Worm (Caenorhabditis elegans): Measurements from ENCODE around the gene fbxl-3.

fbxl-3 gene

ce11 chrII:5417905-5418304, 19.2 kb upstream of the fbxl-3 start:
- TF ChIP-seq nhr-28 (tag; optimal IDR thresholded peaks at IDR 0.05) (no peak), ceh-43 (GFP tag; optimal IDR thresholded peaks at IDR 0.05) (no peak), unc-62 (GFP tag; optimal IDR thresholded peaks at IDR 0.05) (peak; percentile 94)

DNA sequence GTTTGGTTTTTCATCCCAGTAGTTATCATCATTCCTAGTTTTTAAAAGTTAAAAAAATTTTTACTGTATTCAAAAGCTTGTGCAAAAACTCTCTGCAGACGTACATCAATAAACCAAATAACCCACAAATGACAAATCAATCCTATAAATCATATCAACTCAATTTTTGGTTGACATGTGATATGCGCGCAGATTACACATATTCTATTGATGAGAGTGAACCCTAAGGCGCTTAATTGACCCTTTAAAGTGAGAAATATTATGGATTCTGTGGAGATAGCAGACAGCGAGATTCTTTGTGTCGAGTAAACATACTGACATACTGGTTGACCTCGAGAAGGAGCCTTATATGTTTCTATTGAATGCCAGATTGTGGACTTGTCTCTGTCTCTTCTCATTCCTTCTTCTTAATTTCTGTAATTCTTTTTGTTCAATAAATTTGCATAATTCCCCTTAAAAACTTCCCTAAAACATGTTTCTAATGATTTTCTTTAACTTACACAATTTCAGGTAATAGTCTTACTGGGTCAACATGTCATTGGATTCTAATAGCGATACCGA, 17.6 kb upstream of the fbxl-3 start, which contains the start of gene EEED8.2:
EEED8.2 (plus strand) TSS at position 511 of the 561 bp plus-strand sequence.
- TF ChIP-seq blmp-1 (tag; optimal IDR thresholded peaks at IDR 0.05): no peak
- no peak for TF ChIP-seq ztf-11 (tag; optimal IDR thresholded peaks at IDR 0.05)
- no peak for TF ChIP-seq ceh-43 (GFP tag; optimal IDR thresholded peaks at IDR 0.05)
- peak; percentile 18 for TF ChIP-seq pha-4 (tag; optimal IDR thresholded peaks at IDR 0.05)
- no peak for TF ChIP-seq ceh-39 (tag; optimal IDR thresholded peaks at IDR 0.05)
- no peak for TF ChIP-seq hlh-1 (tag; optimal IDR thresholded peaks at IDR 0.05)
- TF ChIP-seq ces-1 (GFP tag; optimal IDR thresholded peaks at IDR 0.05): no peak
- TF ChIP-seq lsy-2 (tag; optimal IDR thresholded peaks at IDR 0.05): no peak
- TF ChIP-seq flh-1 (GFP tag; optimal IDR thresholded peaks at IDR 0.05): no peak
- no peak for TF ChIP-seq lin-13 (tag; optimal IDR thresholded peaks at IDR 0.05)
- TF ChIP-seq nhr-237 (tag; optimal IDR thresholded peaks at IDR 0.05): no peak
- TF ChIP-seq zip-8 (tag; optimal IDR thresholded peaks at IDR 0.05): no peak
- TF ChIP-seq nhr-2 (tag; optimal IDR thresholded peaks at IDR 0.05): peak; percentile 14
- TF ChIP-seq mep-1 (tag; optimal IDR thresholded peaks at IDR 0.05): no peak
- no peak for TF ChIP-seq snpc-4 (tag; optimal IDR thresholded peaks at IDR 0.05)
- TF ChIP-seq nhr-28 (tag; optimal IDR thresholded peaks at IDR 0.05): no peak
- peak; percentile 92 for TF ChIP-seq unc-62 (GFP tag; optimal IDR thresholded peaks at IDR 0.05)
- TF ChIP-seq mls-2 (tag; optimal IDR thresholded peaks at IDR 0.05): no peak
- no peak for TF ChIP-seq ham-2 (GFP tag; optimal IDR thresholded peaks at IDR 0.05)
- no peak for TF ChIP-seq tbx-8 (GFP tag; optimal IDR thresholded peaks at IDR 0.05)
- TF ChIP-seq mab-5 (tag; optimal IDR thresholded peaks at IDR 0.05): peak; percentile 64

DNA sequence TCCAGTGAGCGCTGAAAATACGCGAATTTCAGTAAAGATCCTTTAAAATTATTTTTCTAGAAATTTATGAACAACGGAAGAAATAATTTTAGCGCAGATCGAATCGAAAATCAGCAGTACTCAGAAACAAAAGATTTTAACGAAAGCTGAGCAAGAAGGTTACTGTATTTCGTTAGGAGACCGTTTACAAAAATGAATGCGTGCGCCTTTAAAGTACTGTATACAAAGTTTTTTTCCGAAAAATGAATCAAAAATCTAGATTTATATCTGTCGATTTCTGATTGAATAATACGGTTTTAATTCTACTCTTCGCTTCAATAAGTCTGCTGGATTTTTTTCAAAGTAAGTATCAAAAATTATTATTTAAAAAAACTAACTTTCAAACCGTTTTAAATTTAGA, 15.3 kb upstream of the fbxl-3 start, which contains the start of the genes EEED8.14 and EEED8.3:
EEED8.14 (minus strand) TSS at position 13 of the 400 bp plus-strand sequence.
EEED8.3 (plus strand) TSS at position 237 of the 400 bp plus-strand sequence.
- TF ChIP-seq nhr-12 (tag; optimal IDR thresholded peaks at IDR 0.05) (no peak), nhr-2 (tag; optimal IDR thresholded peaks at IDR 0.05) (no peak)

- TF ChIP-seq blmp-1 (tag; optimal IDR thresholded peaks at IDR 0.05): no peak
- no peak for TF ChIP-seq ceh-39 (tag; optimal IDR thresholded peaks at IDR 0.05)
- no peak for TF ChIP-seq mab-5 (tag; optimal IDR thresholded peaks at IDR 0.05)
- no peak for TF ChIP-seq elt-3 (tag; optimal IDR thresholded peaks at IDR 0.05)
- peak; percentile 32 for TF ChIP-seq zip-8 (tag; optimal IDR thresholded peaks at IDR 0.05)
- no peak for TF ChIP-seq ham-2 (GFP tag; optimal IDR thresholded peaks at IDR 0.05)
These were observed 13.8 kb upstream of the fbxl-3 start, which contains the start of the genes EEED8.13 and EEED8.18 for ce11 chrII:5412467-5412866. Gene EEED8.13, minus strand, starts transcription at chrII:5412567. Gene EEED8.18, minus strand, starts transcription at chrII:5412610.

- no peak for TF ChIP-seq nhr-12 (tag; optimal IDR thresholded peaks at IDR 0.05)
- TF ChIP-seq unc-120 (tag; optimal IDR thresholded peaks at IDR 0.05; ENCODE audit: poor library complexity, severe bottlenecking): no peak
- TF ChIP-seq ceh-83 (GFP tag; optimal IDR thresholded peaks at IDR 0.05): no peak
- no peak for TF ChIP-seq nhr-237 (tag; optimal IDR thresholded peaks at IDR 0.05)
- TF ChIP-seq mep-1 (tag; optimal IDR thresholded peaks at IDR 0.05): no peak
- no peak for TF ChIP-seq sptf-1 (tag; optimal IDR thresholded peaks at IDR 0.05)
- no peak for TF ChIP-seq ham-2 (GFP tag; optimal IDR thresholded peaks at IDR 0.05)
- no peak for TF ChIP-seq blmp-1 (tag; optimal IDR thresholded peaks at IDR 0.05)
- no peak for TF ChIP-seq mls-2 (tag; optimal IDR thresholded peaks at IDR 0.05)
- TF ChIP-seq drap-1 (GFP tag; optimal IDR thresholded peaks at IDR 0.05): no peak
- TF ChIP-seq cnd-1 (tag; optimal IDR thresholded peaks at IDR 0.05): no peak
- TF ChIP-seq elt-1 (tag; optimal IDR thresholded peaks at IDR 0.05; ENCODE audit: borderline replicate concordance, insufficient read depth): no peak
- no peak for TF ChIP-seq ceh-39 (tag; optimal IDR thresholded peaks at IDR 0.05)
- TF ChIP-seq ztf-11 (tag; optimal IDR thresholded peaks at IDR 0.05): no peak
- TF ChIP-seq unc-62 (GFP tag; optimal IDR thresholded peaks at IDR 0.05): no peak
- TF ChIP-seq ces-1 (GFP tag; optimal IDR thresholded peaks at IDR 0.05): no peak
- TF ChIP-seq sem-2 (GFP tag; optimal IDR thresholded peaks at IDR 0.05): no peak
- no peak for TF ChIP-seq snpc-4 (tag; optimal IDR thresholded peaks at IDR 0.05)
- TF ChIP-seq pha-4 (tag; optimal IDR thresholded peaks at IDR 0.05): no peak
These were observed 10.2 kb upstream of the fbxl-3 start, which contains the start of the genes EEED8.12 and EEED8.4 for ce11 chrII:5408924-5409323. Gene EEED8.12, minus strand, starts transcription at chrII:5409024. Gene EEED8.4, plus strand, starts transcription at chrII:5409319.
